Fruit fly (Drosophila melanogaster): Measurements from ENCODE around the gene Thor.

Thor gene

dm6 chr2L:3493475-3493874 lies 15.2 kb downstream of the Thor start:
- TF ChIP-seq noc (tag; optimal IDR thresholded peaks at IDR 0.05) = no peak

DNA sequence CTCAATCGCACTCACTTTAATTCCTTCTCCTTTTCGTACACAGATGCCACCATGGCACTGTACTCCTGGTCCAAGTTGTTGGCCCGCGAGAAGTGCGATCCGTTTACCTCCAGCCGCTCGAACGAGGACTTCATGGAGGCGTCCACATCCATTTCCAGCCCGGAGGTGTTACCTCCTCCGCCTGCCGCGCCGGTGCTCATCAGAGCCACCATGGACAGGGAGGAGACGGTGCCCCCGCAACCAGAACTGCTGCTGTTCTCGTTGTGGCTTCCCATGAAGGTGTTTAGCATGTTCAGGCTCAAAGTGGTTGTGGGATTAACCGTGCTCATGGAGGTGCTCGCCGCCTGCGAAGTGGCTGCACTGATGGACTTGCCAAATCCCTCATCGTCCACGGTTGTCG lies 17.2 kb downstream of the Thor start:
- no peak for TF ChIP-seq noc (tag; optimal IDR thresholded peaks at IDR 0.05)

DNA sequence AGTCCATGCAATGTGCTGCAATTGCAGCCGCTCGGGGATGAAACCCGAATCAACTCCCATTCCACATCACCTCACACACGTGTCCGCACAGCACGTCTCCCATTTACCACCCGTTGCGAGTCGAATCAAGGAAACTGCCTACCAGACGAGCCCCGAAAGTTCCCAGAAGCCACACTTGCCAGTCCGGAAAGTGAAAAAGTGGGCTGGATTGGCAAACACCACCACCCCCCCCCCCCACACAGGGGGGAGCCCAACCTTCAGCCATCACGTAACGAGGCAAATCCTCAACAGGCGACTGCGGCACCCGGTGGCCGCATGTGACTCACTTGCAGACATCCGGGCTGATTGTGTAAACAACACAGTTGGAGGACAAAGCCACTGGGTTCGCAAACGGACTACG lies 26.6 kb downstream of the Thor start:
- TF ChIP-seq noc (tag; optimal IDR thresholded peaks at IDR 0.05) = no peak

- TF ChIP-seq noc (tag; optimal IDR thresholded peaks at IDR 0.05) = no peak
These were observed 28.1 kb downstream of the Thor start for dm6 chr2L:3506322-3506721.

dm6 chr2L:3506806-3507205 lies 28.6 kb downstream of the Thor start:
- no peak for TF ChIP-seq noc (tag; optimal IDR thresholded peaks at IDR 0.05)

- no peak for TF ChIP-seq noc (tag; optimal IDR thresholded peaks at IDR 0.05)
These were observed 29.3 kb downstream of the Thor start, which contains the start of gene tim for dm6 chr2L:3507209-3508164. Gene tim (minus strand): TSS chr2L:3508119.

dm6 chr2L:3510002-3510401 lies 31.8 kb downstream of the Thor start, which contains the start of gene CG31954:
Gene CG31954 (minus strand): TSS chr2L:3510102.
- no peak for TF ChIP-seq noc (tag; optimal IDR thresholded peaks at IDR 0.05)

DNA sequence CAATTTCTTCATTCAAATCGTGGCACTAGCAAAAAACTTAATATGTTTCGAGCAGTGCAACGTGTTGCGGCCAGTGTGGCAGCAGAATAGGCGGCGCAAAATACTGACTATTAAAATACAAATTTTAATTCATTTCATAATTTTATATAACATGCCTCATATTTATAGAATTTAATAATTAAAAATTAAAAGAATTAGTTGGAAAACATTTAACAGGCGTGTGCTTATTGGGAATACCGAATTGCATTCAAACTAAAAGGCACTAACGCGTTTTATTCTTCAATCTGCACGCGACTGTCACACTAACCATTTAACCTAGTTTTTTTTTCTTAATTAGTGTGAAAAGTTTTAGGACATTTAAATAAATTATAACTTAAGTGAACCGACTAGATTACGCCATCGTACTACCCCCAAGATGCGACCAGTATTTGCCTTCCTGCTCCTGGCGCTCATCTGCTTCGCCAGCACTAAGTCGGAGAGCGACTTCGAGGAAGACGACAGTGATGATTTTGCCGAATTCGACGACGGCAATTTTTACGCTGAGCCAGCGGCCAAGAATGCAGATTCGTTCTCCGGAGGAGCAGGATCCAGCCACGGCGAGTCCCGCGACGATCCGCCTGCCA lies 36.4 kb downstream of the Thor start, which contains the start of the genes LeuRS and CG17593:
Gene LeuRS, minus strand, starts transcription at position 88 of the 623 bp plus-strand sequence.
Gene CG17593, plus strand, starts transcription at position 304 of the 623 bp plus-strand sequence.
- TF ChIP-seq noc (tag; optimal IDR thresholded peaks at IDR 0.05) = no peak

- TF ChIP-seq noc (tag; optimal IDR thresholded peaks at IDR 0.05) = no peak
These were observed 41.3 kb downstream of the Thor start, which contains the start of the genes CG3213 and CG8851 for dm6 chr2L:3519551-3519950. Gene CG3213 (minus strand): TSS chr2L:3519651. Gene CG8851 (plus strand): TSS chr2L:3519677.

DNA sequence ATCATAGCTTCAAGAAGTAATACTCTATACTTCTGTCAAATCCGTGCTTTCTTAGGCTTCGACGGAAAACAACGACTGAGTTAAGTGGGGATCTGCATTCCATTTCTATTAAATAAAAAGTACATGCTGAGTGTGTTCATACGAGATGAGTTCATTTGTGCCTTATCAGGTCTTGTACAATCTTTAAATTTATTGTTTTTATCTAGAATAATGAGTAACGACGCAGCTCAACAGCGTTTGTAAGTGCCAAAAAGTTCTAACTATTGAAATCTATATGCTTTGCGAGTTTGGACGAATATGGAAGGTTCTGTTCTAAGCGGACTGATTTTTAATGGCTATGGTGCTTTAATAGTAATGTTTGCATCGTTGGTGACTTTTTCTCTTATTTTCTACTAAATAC lies 45.7 kb downstream of the Thor start, which contains the start of gene Sr-CIV:
Gene Sr-CIV, minus strand, starts transcription at position 101 of the 400 bp plus-strand sequence.
- TF ChIP-seq noc (tag; optimal IDR thresholded peaks at IDR 0.05) = no peak

dm6 chr2L:3524729-3525181 lies 46.5 kb downstream of the Thor start, which contains the start of gene CG8852:
Gene CG8852 (plus strand): TSS chr2L:3525131.
- TF ChIP-seq noc (tag; optimal IDR thresholded peaks at IDR 0.05) = no peak
